Worm (Caenorhabditis elegans): ENCODE data around the gene fbxa-170.

fbxa-170 gene

DNA sequence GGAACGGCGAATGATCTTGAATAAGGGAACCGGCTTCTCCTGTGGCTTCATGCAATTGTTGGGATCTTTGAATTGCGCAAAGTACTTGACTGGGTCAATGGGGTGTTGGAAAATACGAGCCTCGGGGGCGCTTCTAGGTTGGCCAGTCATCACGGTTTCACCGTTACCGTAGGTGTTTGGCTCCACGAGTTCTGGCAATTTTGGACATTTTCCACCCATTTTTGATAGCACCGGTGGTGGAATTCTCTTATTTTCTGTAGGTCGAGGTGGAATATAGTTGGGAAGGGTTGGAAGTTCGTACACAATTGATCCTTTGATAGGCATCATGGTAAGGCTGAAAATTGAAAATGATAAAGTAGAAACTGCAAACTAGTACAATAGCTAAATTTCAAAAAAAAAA lies 26.3 kb downstream of the fbxa-170 start, which contains the start of gene ZK380.4:
TSS of gene ZK380.4 (minus strand) at position 327 of the 400 bp plus-strand sequence.
- no peak for TF ChIP-seq ztf-29 (GFP tag; IDR thresholded peaks at IDR 0.05)

DNA sequence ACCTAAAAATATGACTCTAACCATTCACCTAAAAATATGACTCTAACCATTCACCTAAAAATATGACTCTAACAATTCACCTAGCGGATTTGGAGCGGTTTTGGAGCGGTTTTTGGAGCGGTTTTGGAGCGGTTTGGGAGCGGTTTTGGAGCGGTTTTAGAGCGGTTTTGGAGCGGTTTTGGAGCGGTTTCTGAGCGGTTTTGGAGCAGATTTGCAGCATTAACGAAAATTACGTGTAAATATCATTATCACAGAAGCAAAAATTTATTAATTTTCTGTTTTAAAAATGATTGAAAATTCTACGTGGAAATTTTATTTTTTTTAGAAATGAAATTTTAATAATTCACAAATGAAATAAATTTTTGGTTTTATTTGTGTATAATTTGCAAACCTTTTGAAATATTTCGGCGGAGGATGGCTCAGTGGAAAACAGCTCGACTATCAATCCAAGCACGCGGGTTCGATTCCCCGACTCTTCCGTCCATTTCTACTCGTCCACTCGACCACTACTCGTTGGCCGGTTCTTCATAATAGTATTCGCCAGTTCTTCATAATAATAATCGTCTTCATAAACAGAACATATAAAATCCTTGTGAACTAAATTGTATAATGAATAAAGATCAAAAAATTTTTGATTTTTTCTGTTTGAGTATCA lies 34.4 kb downstream of the fbxa-170 start:
- TF ChIP-seq T22C8.4 (GFP tag; IDR thresholded peaks at IDR 0.05) (no peak), flt-1 (GFP tag; IDR thresholded peaks at IDR 0.05) (no peak), tab-1 (GFP tag; IDR thresholded peaks at IDR 0.05) (no peak), klf-2 (GFP tag; conservative IDR thresholded peaks at IDR 0.05) (no peak), ref-1 (GFP tag; conservative IDR thresholded peaks at IDR 0.05) (no peak), cog-1 (tag; optimal IDR thresholded peaks at IDR 0.05) (no peak), ztf-29 (GFP tag; IDR thresholded peaks at IDR 0.05) (no peak), med-1 (GFP tag; optimal IDR thresholded peaks at IDR 0.05; ENCODE audit: insufficient read depth) (no peak), ztf-23 (GFP tag; IDR thresholded peaks at IDR 0.05) (no peak)

DNA sequence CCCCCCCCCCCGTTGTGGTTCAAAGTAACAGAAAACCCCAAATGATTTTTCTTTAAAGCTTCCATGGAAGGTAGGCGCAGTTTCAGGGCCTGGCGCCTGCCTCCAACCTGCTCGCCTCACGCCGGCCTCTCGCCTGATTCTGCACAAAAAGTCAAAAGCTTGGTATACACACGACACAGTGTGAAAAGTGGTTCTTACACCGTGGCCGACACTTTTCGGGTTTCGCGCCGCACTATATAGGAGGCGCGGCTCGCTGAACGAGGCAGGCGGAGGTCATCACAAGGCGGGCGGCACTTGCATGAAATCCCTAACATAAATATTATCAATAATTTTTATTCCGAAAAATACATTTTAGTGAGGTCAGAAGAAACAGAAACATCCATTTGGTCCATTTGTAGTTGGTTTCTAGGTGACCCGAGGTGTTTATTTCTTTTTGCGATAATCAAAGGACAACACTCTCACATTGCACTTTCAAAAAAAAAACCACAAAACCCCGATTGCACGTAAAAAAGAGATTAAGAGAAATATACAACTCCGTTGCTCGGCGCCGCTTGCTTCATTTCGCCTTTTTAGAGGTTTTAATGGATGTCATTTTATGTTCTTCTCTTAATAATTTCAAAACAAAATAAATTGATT lies 46.9 kb downstream of the fbxa-170 start, which contains the start of gene ZK380.2:
TSS of gene ZK380.2 (plus strand) at position 586 of the 636 bp plus-strand sequence.
- TF ChIP-seq med-1 (GFP tag; optimal IDR thresholded peaks at IDR 0.05; ENCODE audit: insufficient read depth) (no peak), ref-1 (GFP tag; conservative IDR thresholded peaks at IDR 0.05) (no peak), ztf-23 (GFP tag; IDR thresholded peaks at IDR 0.05) (no peak), T22C8.4 (GFP tag; IDR thresholded peaks at IDR 0.05) (no peak), ztf-29 (GFP tag; IDR thresholded peaks at IDR 0.05) (no peak), cog-1 (tag; optimal IDR thresholded peaks at IDR 0.05) (no peak), flt-1 (GFP tag; IDR thresholded peaks at IDR 0.05) (no peak), tab-1 (GFP tag; IDR thresholded peaks at IDR 0.05) (no peak), klf-2 (GFP tag; conservative IDR thresholded peaks at IDR 0.05) (no peak)

DNA sequence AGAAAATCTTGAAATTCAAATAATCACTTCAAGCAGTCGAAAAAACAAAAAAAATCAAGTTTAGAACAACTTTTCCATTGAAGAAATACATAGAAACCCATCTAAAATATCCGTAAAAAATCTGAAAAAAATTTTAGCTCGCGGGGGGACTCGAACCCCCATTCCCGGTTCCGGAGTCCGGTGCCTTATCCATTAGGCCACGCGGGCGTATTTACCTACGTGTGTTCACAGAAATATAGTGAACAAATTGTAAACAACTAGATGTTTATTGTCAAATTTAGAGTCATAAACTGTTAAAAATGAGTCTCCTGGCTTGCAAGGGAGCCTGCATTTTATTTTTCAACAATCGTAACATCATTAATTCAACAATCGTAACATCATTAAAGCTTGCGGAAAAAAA lies 48.2 kb downstream of the fbxa-170 start:
- no peak for TF ChIP-seq ztf-29 (GFP tag; IDR thresholded peaks at IDR 0.05)
- no peak for TF ChIP-seq tab-1 (GFP tag; IDR thresholded peaks at IDR 0.05)
- TF ChIP-seq ztf-23 (GFP tag; IDR thresholded peaks at IDR 0.05) = no peak

DNA sequence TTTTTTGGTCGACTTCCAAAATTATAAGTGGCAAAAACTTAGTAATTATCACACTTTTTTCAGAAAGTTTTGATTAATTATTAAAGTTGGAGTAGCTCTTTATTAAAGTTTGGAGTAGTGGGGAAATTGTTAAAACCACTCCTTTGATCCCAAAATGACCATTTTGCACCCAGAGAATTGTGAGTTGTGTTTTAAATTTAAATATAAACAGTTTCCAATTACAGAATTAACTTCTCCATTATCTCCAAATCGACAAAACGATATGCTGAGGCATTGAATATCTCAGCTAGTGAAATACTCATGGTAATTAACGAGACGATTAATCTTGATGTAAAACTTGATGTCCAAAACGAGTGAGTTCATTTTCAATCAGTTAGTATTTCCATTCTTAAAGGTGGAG lies 50.1 kb downstream of the fbxa-170 start, which contains the start of gene fbxb-58:
TSS of gene fbxb-58 (plus strand) at position 301 of the 400 bp plus-strand sequence.
- TF ChIP-seq ztf-29 (GFP tag; IDR thresholded peaks at IDR 0.05) (no peak), flt-1 (GFP tag; IDR thresholded peaks at IDR 0.05) (no peak), ref-1 (GFP tag; conservative IDR thresholded peaks at IDR 0.05) (no peak), klf-2 (GFP tag; conservative IDR thresholded peaks at IDR 0.05) (no peak), ztf-23 (GFP tag; IDR thresholded peaks at IDR 0.05) (no peak)

DNA sequence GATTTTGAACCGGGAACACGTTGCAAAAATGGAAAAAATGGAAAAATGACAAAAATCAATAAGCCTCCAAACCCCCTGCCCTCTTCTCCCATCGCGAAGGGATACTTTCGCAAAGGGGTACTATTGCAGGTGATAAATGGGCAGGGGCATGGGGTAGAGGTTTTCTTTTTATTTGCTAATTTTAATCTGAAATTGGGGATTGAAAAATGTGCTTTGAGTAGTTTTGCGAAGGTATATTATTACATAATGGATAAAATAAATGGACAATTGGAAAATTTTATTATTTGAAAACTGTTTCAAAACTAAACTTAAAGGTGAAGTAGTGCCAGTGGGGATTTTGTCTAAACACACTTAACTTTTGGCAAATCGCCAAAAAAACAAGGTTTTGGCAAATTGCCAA lies 50.9 kb downstream of the fbxa-170 start:
- TF ChIP-seq med-1 (GFP tag; optimal IDR thresholded peaks at IDR 0.05; ENCODE audit: insufficient read depth) (peak; percentile 26), ref-1 (GFP tag; conservative IDR thresholded peaks at IDR 0.05) (no peak), tab-1 (GFP tag; IDR thresholded peaks at IDR 0.05) (no peak), cog-1 (tag; optimal IDR thresholded peaks at IDR 0.05) (peak; percentile 92), klf-2 (GFP tag; conservative IDR thresholded peaks at IDR 0.05) (peak; percentile 67), ztf-29 (GFP tag; IDR thresholded peaks at IDR 0.05) (no peak), ztf-23 (GFP tag; IDR thresholded peaks at IDR 0.05) (peak; percentile 91), flt-1 (GFP tag; IDR thresholded peaks at IDR 0.05) (peak; percentile 82), T22C8.4 (GFP tag; IDR thresholded peaks at IDR 0.05) (peak; percentile 99)

All from whole organism, midembryonic.